Worm (Caenorhabditis elegans): ENCODE data around the gene pept-1.

- TF ChIP-seq tab-1 (GFP tag; IDR thresholded peaks at IDR 0.05) (no peak), klf-2 (GFP tag; conservative IDR thresholded peaks at IDR 0.05) (no peak), med-1 (GFP tag; optimal IDR thresholded peaks at IDR 0.05; ENCODE audit: insufficient read depth) (no peak), flt-1 (GFP tag; IDR thresholded peaks at IDR 0.05) (no peak), ztf-23 (GFP tag; IDR thresholded peaks at IDR 0.05) (no peak), T22C8.4 (GFP tag; IDR thresholded peaks at IDR 0.05) (no peak)
These were observed 43.1 kb upstream of the pept-1 start for ce11 chrX:6413583-6413982.

All from whole organism, midembryonic.